Worm (Caenorhabditis elegans) whole organism, young adult: Measurements from ENCODE around the gene Y57G11B.8.
A peak's percentile ranks its signal among the peaks of the same experiment; 100 is the strongest.

Experiments used
- B0035.1 ChIP-seq: sonication (generic microtip); optimal IDR thresholded peaks from 2 replicates; lab custom pipeline; 2016; ENCODE audit warnings: missing genetic modification characterization, mild to moderate bottlenecking, missing compliant biosample characterization, missing genotype, missing genetic modification reagents
- B0261.1 ChIP-seq: sonication (generic microtip); optimal IDR thresholded peaks from 2 replicates; lab custom pipeline; 2016; ENCODE audit warnings: mild to moderate bottlenecking, missing genetic modification characterization, moderate library complexity, missing compliant biosample characterization
- B0336.3 ChIP-seq: fragments of 200-800 bp; sonication (Bioruptor generic); IDR thresholded peaks from 2 replicates; pipeline ENCODE4 v1.3.6; 2022; ENCODE audit warnings: missing genetic modification characterization, missing compliant biosample characterization
- F37B4.10 ChIP-seq: fragments of 200-800 bp; sonication (Bioruptor generic); IDR thresholded peaks from 2 replicates; pipeline ENCODE4 v1.3.6; 2022; ENCODE audit warnings: missing genetic modification characterization, missing compliant biosample characterization
- F55B11.4 ChIP-seq: sonication (generic microtip); optimal IDR thresholded peaks from 2 replicates; lab custom pipeline; 2016; ENCODE audit warnings: missing compliant biosample characterization, missing genetic modification characterization, borderline replicate concordance; ENCODE audit not compliant: insufficient read depth
- F57C9.4 ChIP-seq: sonication (generic microtip); optimal IDR thresholded peaks from 2 replicates; lab custom pipeline; 2017; ENCODE audit warnings: mild to moderate bottlenecking, missing genetic modification characterization, missing compliant biosample characterization
- T07F8.4 ChIP-seq: sonication (generic microtip); optimal IDR thresholded peaks from 2 replicates; lab custom pipeline; 2016; ENCODE audit warnings: mild to moderate bottlenecking, missing genetic modification characterization, moderate library complexity, missing compliant biosample characterization
- T26A5.8 ChIP-seq: sonication (generic microtip); optimal IDR thresholded peaks from 2 replicates; lab custom pipeline; 2016; ENCODE audit warnings: missing genetic modification characterization, missing compliant biosample characterization
- Y56A3A.18 ChIP-seq: fragments of 200-800 bp; sonication (Bioruptor generic); IDR thresholded peaks from 2 replicates; pipeline ENCODE4 v1.3.6; 2022; ENCODE audit warnings: missing genetic modification reagents, missing genetic modification characterization, missing compliant biosample characterization
- Y79H2A.3 ChIP-seq: fragments of 200-800 bp; sonication (Bioruptor generic); conservative IDR thresholded peaks from 2 replicates; pipeline ENCODE4 v1.3.6; 2022; ENCODE audit warnings: missing genetic modification reagents, missing genetic modification characterization, missing compliant biosample characterization
- ZK185.1 ChIP-seq: sonication (generic microtip); optimal IDR thresholded peaks from 2 replicates; lab custom pipeline; 2016; ENCODE audit warnings: mild to moderate bottlenecking, missing genetic modification characterization, missing compliant biosample characterization; ENCODE audit not compliant: poor library complexity, severe bottlenecking
- akir-1 ChIP-seq: fragments of 200-800 bp; sonication (Bioruptor generic); optimal IDR thresholded peaks from 2 replicates; lab custom pipeline; 2018; ENCODE audit warnings: mild to moderate bottlenecking, missing genetic modification characterization, moderate library complexity, missing compliant biosample characterization
- athp-1 ChIP-seq: sonication (generic microtip); optimal IDR thresholded peaks from 2 replicates; lab custom pipeline; 2017; ENCODE audit warnings: mild to moderate bottlenecking, missing genetic modification characterization, missing compliant biosample characterization
- attf-3 ChIP-seq: fragments of 200-800 bp; sonication (Bioruptor generic); conservative IDR thresholded peaks from 2 replicates; pipeline ENCODE4 v1.3.6; 2022; ENCODE audit warnings: missing genetic modification reagents, missing genetic modification characterization, missing compliant biosample characterization
- attf-6 ChIP-seq: fragments of 200-800 bp; sonication (Bioruptor generic); IDR thresholded peaks from 2 replicates; pipeline ENCODE4 v1.3.6; 2022; ENCODE audit warnings: missing genetic modification reagents, missing genetic modification characterization, missing compliant biosample characterization
- ccch-3 ChIP-seq: fragments of 200-800 bp; sonication (Bioruptor generic); optimal IDR thresholded peaks from 2 replicates; lab custom pipeline; 2018; ENCODE audit warnings: mild to moderate bottlenecking, missing genetic modification characterization, missing compliant biosample characterization
- cebp-1 ChIP-seq, 2 experiments: fragments of 200-800 bp in 1 of 2; sonication (Bioruptor generic) in 1 of 2; sonication (generic microtip) in 1 of 2; IDR thresholded peaks in 1 of 2; optimal IDR thresholded peaks in 1 of 2; 2 replicates each; pipeline versions ENCODE4 v1.3.6 to Lab custom; 2017 to 2022; ENCODE audit warnings: missing compliant biosample characterization in 2 of 2, missing genetic modification characterization in 2 of 2, mild to moderate bottlenecking in 1 of 2, missing genetic modification reagents in 1 of 2, moderate library complexity in 1 of 2
- cebp-2 ChIP-seq: fragments of 200-800 bp; sonication (Bioruptor generic); IDR thresholded peaks from 2 replicates; pipeline ENCODE4 v1.3.6; 2022; ENCODE audit warnings: missing genetic modification characterization, missing compliant biosample characterization
- ceh-27 ChIP-seq: fragments of 200-800 bp; sonication (Bioruptor generic); optimal IDR thresholded peaks from 2 replicates; lab custom pipeline; 2018; ENCODE audit warnings: mild to moderate bottlenecking, missing genetic modification characterization, moderate library complexity, missing compliant biosample characterization
- ceh-40 ChIP-seq: fragments of 200-800 bp; sonication (Bioruptor generic); IDR thresholded peaks from 2 replicates; pipeline ENCODE4 v1.3.6; 2022; ENCODE audit warnings: missing genetic modification characterization, missing compliant biosample characterization
- ceh-58 ChIP-seq: fragments of 200-800 bp; sonication (Bioruptor generic); IDR thresholded peaks from 2 replicates; pipeline ENCODE4 v1.3.6; 2022; ENCODE audit warnings: missing genetic modification characterization, missing compliant biosample characterization
- dox-1 ChIP-seq: fragments of 200-800 bp; sonication (Bioruptor generic); IDR thresholded peaks from 2 replicates; pipeline ENCODE4 v1.3.6; 2022; ENCODE audit warnings: missing genetic modification reagents, missing genetic modification characterization, missing compliant biosample characterization
- efl-1 ChIP-seq: fragments of 150-350 bp; optimal IDR thresholded peaks from 2 replicates; lab custom pipeline; 2014; ENCODE audit warnings: missing biosample characterization, missing genetic modification reagents, missing genetic modification characterization
- gei-17 ChIP-seq: fragments of 200-800 bp; sonication (Bioruptor generic); optimal IDR thresholded peaks from 2 replicates; lab custom pipeline; 2018; ENCODE audit warnings: mild to moderate bottlenecking, missing genetic modification characterization, missing compliant biosample characterization
- hlh-12 ChIP-seq: sonication (generic microtip); optimal IDR thresholded peaks from 2 replicates; lab custom pipeline; 2016; ENCODE audit warnings: missing genetic modification characterization, missing compliant biosample characterization
- hmg-1.2 ChIP-seq: fragments of 200-800 bp; sonication (Bioruptor generic); IDR thresholded peaks from 2 replicates; pipeline ENCODE4 v1.3.6; 2022; ENCODE audit warnings: missing genetic modification reagents, missing genetic modification characterization, missing compliant biosample characterization
- hrde-1 ChIP-seq: sonication (generic microtip); optimal IDR thresholded peaks from 2 replicates; lab custom pipeline; 2016; ENCODE audit warnings: missing genetic modification characterization, mild to moderate bottlenecking, missing compliant biosample characterization, moderate library complexity, missing genotype, missing genetic modification reagents, borderline replicate concordance
- lin-26 ChIP-seq: fragments of 200-800 bp; sonication (Bioruptor generic); IDR thresholded peaks from 2 replicates; pipeline ENCODE4 v1.3.6; 2022; ENCODE audit warnings: missing genetic modification reagents, missing genetic modification characterization, missing compliant biosample characterization
- madf-3 ChIP-seq: fragments of 200-800 bp; sonication (Bioruptor generic); IDR thresholded peaks from 2 replicates; pipeline ENCODE4 v1.3.6; 2022; ENCODE audit warnings: missing genetic modification reagents, missing genetic modification characterization, missing compliant biosample characterization
- mxl-1 ChIP-seq: sonication (generic microtip); optimal IDR thresholded peaks from 2 replicates; lab custom pipeline; 2016; ENCODE audit warnings: missing genetic modification characterization, missing compliant biosample characterization
- nfyb-1 ChIP-seq: fragments of 200-800 bp; sonication (Bioruptor generic); IDR thresholded peaks from 2 replicates; pipeline ENCODE4 v1.3.6; 2022; ENCODE audit warnings: missing genetic modification reagents, missing genetic modification characterization, missing compliant biosample characterization
- rec-8 ChIP-seq, 2 experiments: sonication (generic microtip); optimal IDR thresholded peaks; 2 replicates each; lab custom pipeline; 2016; ENCODE audit warnings: mild to moderate bottlenecking in 2 of 2, missing genetic modification characterization in 2 of 2, missing genetic modification reagents in 2 of 2, missing genotype in 2 of 2, missing biosample characterization in 1 of 2, missing compliant biosample characterization in 1 of 2, moderate library complexity in 1 of 2
- rpc-1 ChIP-seq, 2 experiments: fragments of 150-350 bp in 1 of 2; sonication (generic microtip) in 1 of 2; optimal IDR thresholded peaks; 2 replicates each; lab custom pipeline; 2014 to 2018; ENCODE audit warnings: missing biosample characterization in 1 of 2, missing genetic modification characterization in 1 of 2, missing genetic modification reagents in 1 of 2, missing genotype in 1 of 2
- sea-2 ChIP-seq: fragments of 200-800 bp; sonication (Bioruptor generic); IDR thresholded peaks from 2 replicates; pipeline ENCODE4 v1.3.6; 2022; ENCODE audit warnings: missing genetic modification characterization, missing compliant biosample characterization
- snpc-1.3 ChIP-seq: sonication (generic microtip); optimal IDR thresholded peaks from 2 replicates; lab custom pipeline; 2017; ENCODE audit warnings: missing genetic modification characterization, mild to moderate bottlenecking, missing compliant biosample characterization, antibody characterized with exemption, moderate library complexity, missing genotype, missing genetic modification reagents; ENCODE audit not compliant: insufficient read depth
- snpc-4 ChIP-seq, 5 experiments: fragments of 150-350 bp in 1 of 5; sonication (generic microtip) in 4 of 5; optimal IDR thresholded peaks; 2 replicates each; lab custom pipeline; 2014 to 2018; ENCODE audit warnings: missing genetic modification characterization in 5 of 5, missing biosample characterization in 3 of 5, antibody characterized with exemption in 2 of 5, mild to moderate bottlenecking in 2 of 5, missing compliant biosample characterization in 2 of 5, missing genotype in 2 of 5, moderate library complexity in 2 of 5, missing genetic modification reagents in 1 of 5
- somi-1 ChIP-seq: fragments of 200-800 bp; sonication (Bioruptor generic); optimal IDR thresholded peaks from 2 replicates; lab custom pipeline; 2018; ENCODE audit warnings: mild to moderate bottlenecking, missing genetic modification characterization, missing compliant biosample characterization
- sptf-2 ChIP-seq: fragments of 200-800 bp; sonication (Bioruptor generic); optimal IDR thresholded peaks from 2 replicates; lab custom pipeline; 2018; ENCODE audit warnings: mild to moderate bottlenecking, missing genetic modification characterization, missing compliant biosample characterization
- tbp1 ChIP-seq: fragments of 200-800 bp; sonication (Bioruptor generic); optimal IDR thresholded peaks from 2 replicates; lab custom pipeline; 2018; ENCODE audit warnings: mild to moderate bottlenecking, missing genetic modification characterization, missing compliant biosample characterization
- unc-62 ChIP-seq: fragments of 150-350 bp; optimal IDR thresholded peaks from 2 replicates; lab custom pipeline; 2014; ENCODE audit warnings: missing biosample characterization, missing genetic modification reagents, missing genetic modification characterization
- xnd-1 ChIP-seq: sonication (generic microtip); optimal IDR thresholded peaks from 2 replicates; lab custom pipeline; 2016; ENCODE audit warnings: missing genotype, missing genetic modification reagents, missing genetic modification characterization, missing compliant biosample characterization
- ztf-18 ChIP-seq: sonication (generic microtip); optimal IDR thresholded peaks from 2 replicates; lab custom pipeline; 2016; ENCODE audit warnings: missing genotype, mild to moderate bottlenecking, missing genetic modification characterization, missing compliant biosample characterization

Gene Y57G11B.8

ce11 chrIV:14612547-14613329, 34.2 kb upstream of the Y57G11B.8 start (continued):
- no peak for TF ChIP-seq rec-8 (tag; optimal IDR thresholded peaks at IDR 0.05; lab: Kevin White, UChicago)
- no peak for TF ChIP-seq Y56A3A.18
- TF ChIP-seq ceh-58: no peak
- TF ChIP-seq hrde-1 (tag; lab: Kevin White, UChicago): no peak
- no peak for TF ChIP-seq F37B4.10 (GFP tag; lab: Robert Waterston, UW)
- no peak for TF ChIP-seq ZK185.1
- TF ChIP-seq attf-3: no peak
- no peak for TF ChIP-seq sptf-2
- no peak for TF ChIP-seq B0336.3 (GFP tag; lab: Robert Waterston, UW)
- TF ChIP-seq efl-1 (GFP tag; lab: Kevin White, UChicago): no peak
- no peak for TF ChIP-seq attf-6 (GFP tag; lab: Robert Waterston, UW)
- TF ChIP-seq madf-3 (GFP tag; lab: Robert Waterston, UW): no peak
- TF ChIP-seq ccch-3 (GFP tag; lab: Kevin White, UChicago): no peak
- no peak for TF ChIP-seq ceh-40
- TF ChIP-seq hlh-12: no peak
- no peak for TF ChIP-seq nfyb-1 (GFP tag; lab: Robert Waterston, UW)
- TF ChIP-seq ceh-27 (GFP tag; lab: Kevin White, UChicago): peak; percentile 28
- TF ChIP-seq somi-1 (GFP tag; lab: Kevin White, UChicago): peak; percentile 72
- no peak for TF ChIP-seq cebp-1 (GFP tag; IDR thresholded peaks at IDR 0.05; lab: Robert Waterston, UW)
- TF ChIP-seq cebp-1 (tag; optimal IDR thresholded peaks at IDR 0.05; lab: Kevin White, UChicago): peak; percentile 20
- no peak for TF ChIP-seq T26A5.8 (tag; lab: Kevin White, UChicago)
- TF ChIP-seq B0261.1: no peak
- no peak for TF ChIP-seq B0035.1 (tag; lab: Kevin White, UChicago)
- no peak for TF ChIP-seq sea-2 (GFP tag; lab: Robert Waterston, UW)
- no peak for TF ChIP-seq F55B11.4 (tag; lab: Kevin White, UChicago)
- no peak for TF ChIP-seq xnd-1
- TF ChIP-seq rpc-1 (optimal IDR thresholded peaks at IDR 0.05; lab: Kevin White, UChicago): no peak
- TF ChIP-seq rpc-1 (tag; optimal IDR thresholded peaks at IDR 0.05; lab: Kevin White, UChicago): no peak
- TF ChIP-seq unc-62 (GFP tag; lab: Kevin White, UChicago): peak; percentile 31
- no peak for TF ChIP-seq snpc-1.3
- TF ChIP-seq ztf-18: no peak
- TF ChIP-seq gei-17 (GFP tag; lab: Kevin White, UChicago): no peak
- peak; percentile 29 for TF ChIP-seq tbp1 (GFP tag; lab: Kevin White, UChicago)
- 0 out of 2 replicates have a peak, but pooled peaks have one; percentile 9 for TF ChIP-seq lin-26 (GFP tag; lab: Robert Waterston, UW)
- no peak for TF ChIP-seq F57C9.4 (tag; lab: Kevin White, UChicago)
- peak; percentile 4; the same call in 1 of the 2 replicates for TF ChIP-seq hmg-1.2 (GFP tag; lab: Robert Waterston, UW)
- no peak for TF ChIP-seq T07F8.4
- no peak for TF ChIP-seq dox-1 (GFP tag; lab: Robert Waterston, UW)

- TF ChIP-seq akir-1 (GFP tag; lab: Kevin White, UChicago): no peak
- no peak for TF ChIP-seq cebp-1 (GFP tag; IDR thresholded peaks at IDR 0.05; lab: Robert Waterston, UW)
- peak; percentile 29 for TF ChIP-seq cebp-1 (tag; optimal IDR thresholded peaks at IDR 0.05; lab: Kevin White, UChicago)
- no peak for TF ChIP-seq B0261.1
- peak; percentile 58; the same call in 1 of the 2 replicates for TF ChIP-seq lin-26 (GFP tag; lab: Robert Waterston, UW)
- TF ChIP-seq athp-1 (tag; lab: Kevin White, UChicago): no peak
- TF ChIP-seq Y79H2A.3 (GFP tag; lab: Robert Waterston, UW): 0 out of 2 replicates have a peak, but pooled peaks have one; percentile 18
- no peak for TF ChIP-seq hlh-12
- TF ChIP-seq mxl-1 (tag; lab: Kevin White, UChicago): no peak
- TF ChIP-seq snpc-4 (GFP tag; optimal IDR thresholded peaks at IDR 0.05; lab: Kevin White, UChicago): no peak
- TF ChIP-seq snpc-4 (tag; optimal IDR thresholded peaks at IDR 0.05; lab: Kevin White, UChicago): peak; percentile 59 to 86 (median 82)
- TF ChIP-seq cebp-2 (GFP tag; lab: Robert Waterston, UW): 0 out of 2 replicates have a peak, but pooled peaks have one; percentile 56
These were observed 33.5 kb upstream of the Y57G11B.8 start for ce11 chrIV:14611892-14612497.
